Worm (Caenorhabditis elegans): ENCODE measurements around the gene tbcc-1.

DNA sequence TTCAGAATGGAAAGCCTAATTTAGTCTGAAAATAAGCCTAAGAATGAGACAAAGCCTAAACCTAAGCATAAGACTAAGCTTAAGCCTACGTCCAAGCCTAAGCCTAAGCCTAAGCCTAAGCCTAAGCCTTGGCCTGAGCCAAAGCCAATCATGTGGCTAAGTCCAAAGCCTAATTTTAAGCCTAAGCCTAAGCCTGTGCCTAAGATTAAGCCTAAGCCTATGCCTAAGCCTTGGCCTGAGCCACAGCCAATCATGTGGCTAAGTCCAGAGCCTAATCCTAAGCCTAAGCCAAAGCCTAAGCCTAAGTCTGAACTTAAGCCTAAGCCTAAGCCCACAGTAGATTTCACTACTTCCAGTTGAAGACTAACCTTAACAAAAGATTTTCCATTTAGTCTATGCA lies 30.8 kb upstream of the tbcc-1 start:
- TF ChIP-seq ces-1 (GFP tag; optimal IDR thresholded peaks at IDR 0.05), result no peak
- no peak for TF ChIP-seq ceh-39 (tag; optimal IDR thresholded peaks at IDR 0.05)
- TF ChIP-seq hlh-1 (tag; optimal IDR thresholded peaks at IDR 0.05), result no peak
- TF ChIP-seq sem-2 (GFP tag; optimal IDR thresholded peaks at IDR 0.05), result no peak
- TF ChIP-seq nhr-12 (tag; optimal IDR thresholded peaks at IDR 0.05), result no peak
- no peak for TF ChIP-seq lsy-2 (tag; optimal IDR thresholded peaks at IDR 0.05)
- TF ChIP-seq nhr-28 (tag; optimal IDR thresholded peaks at IDR 0.05), result no peak
